Fruit fly (Drosophila melanogaster) Kc167 (cell line): ENCODE data around the gene MED11.

Experiments used
- Myc ChIP-seq: fragments of >200 bp; optimal IDR thresholded peaks from 2 replicates; lab custom pipeline; 2017; ENCODE audit warnings: missing external identifiers
- Sin3A ChIP-seq: fragments of >200 bp; optimal IDR thresholded peaks from 2 replicates; lab custom pipeline; 2018; ENCODE audit warnings: missing external identifiers
- h ChIP-seq: fragments of >200 bp; optimal IDR thresholded peaks from 3 replicates; lab custom pipeline; 2018; ENCODE audit warnings: missing external identifiers
- insv ChIP-seq: fragments of >200 bp; optimal IDR thresholded peaks from 3 replicates; lab custom pipeline; 2018; ENCODE audit warnings: missing external identifiers
- psq ChIP-seq: fragments of >200 bp; optimal IDR thresholded peaks from 2 replicates; lab custom pipeline; 2017; ENCODE audit warnings: missing external identifiers
- ttk ChIP-seq: sonication (Bioruptor generic); optimal IDR thresholded peaks from 2 replicates; lab custom pipeline; 2017; ENCODE audit warnings: missing external identifiers

Gene MED11

DNA sequence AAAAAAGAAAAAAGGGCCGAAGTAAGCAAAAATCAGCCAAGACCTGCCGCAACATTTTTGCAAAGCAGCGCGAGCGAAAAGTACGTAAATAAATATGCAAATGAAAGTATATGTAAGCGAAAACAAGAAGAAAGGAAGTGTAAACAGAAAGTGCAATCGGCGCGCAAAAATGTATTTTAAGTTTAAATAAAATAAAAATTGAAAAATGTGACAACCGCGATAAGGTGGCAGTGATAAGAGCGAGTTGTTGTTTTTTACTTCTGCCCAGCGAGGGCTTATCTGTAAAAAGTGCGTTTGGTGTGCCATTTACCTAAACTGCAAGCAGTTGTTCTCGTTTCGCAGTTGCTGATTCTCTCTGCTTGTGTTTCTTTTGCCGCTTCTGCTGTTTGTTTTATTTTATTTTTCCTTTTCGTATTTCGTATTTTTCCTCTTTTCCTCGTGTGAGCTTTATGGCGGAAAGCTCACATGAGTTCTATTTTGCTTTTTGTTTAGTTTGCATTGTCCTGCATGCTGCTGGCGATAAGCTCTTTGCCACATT is 45.0 kb downstream of the MED11 start:
- TF ChIP-seq insv = no peak
- no peak for TF ChIP-seq Myc (lab: Kevin White, UChicago)
- no peak for TF ChIP-seq Sin3A
- TF ChIP-seq h (lab: Kevin White, UChicago) = no peak
- TF ChIP-seq ttk (lab: Kevin White, UChicago) = no peak
- TF ChIP-seq psq (lab: Kevin White, UChicago) = no peak

DNA sequence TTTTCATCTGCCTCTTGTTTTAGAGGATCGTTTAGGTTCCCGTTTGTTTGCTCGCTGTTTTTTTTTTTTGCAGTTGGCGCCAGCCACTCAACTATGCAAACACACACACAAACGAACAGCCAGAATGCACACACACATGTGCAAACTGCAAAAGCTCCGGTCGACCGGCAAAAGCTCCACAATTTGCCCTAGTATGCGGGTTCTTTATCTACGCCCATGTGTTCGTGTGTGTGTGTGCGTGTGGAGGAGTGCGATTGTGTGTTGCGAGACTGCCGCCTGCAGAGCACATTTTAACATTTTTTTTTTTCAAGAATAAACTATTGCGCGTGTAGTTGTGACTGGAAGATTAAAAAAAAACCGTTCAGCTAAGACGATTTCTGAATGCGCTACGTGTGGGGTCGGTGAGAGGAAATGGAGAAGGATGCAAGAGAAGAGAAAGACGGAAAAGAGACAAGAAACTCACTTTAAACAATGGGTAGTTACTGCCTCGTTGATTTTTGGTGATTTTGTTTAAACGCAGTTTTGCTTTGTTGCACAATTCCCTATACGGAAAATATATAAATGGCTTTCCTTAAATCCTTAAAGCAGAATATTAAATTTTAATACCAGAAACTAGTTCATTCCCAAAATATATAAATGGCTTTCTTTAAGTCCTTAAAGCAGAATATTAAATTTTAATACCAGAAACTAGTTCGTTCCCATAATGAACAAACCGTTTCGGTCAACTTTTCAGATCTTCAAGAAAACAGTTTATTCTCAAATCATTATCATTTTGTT is 45.8 kb downstream of the MED11 start:
- TF ChIP-seq psq (lab: Kevin White, UChicago) (no peak), h (lab: Kevin White, UChicago) (no peak), ttk (lab: Kevin White, UChicago) (no peak), insv (no peak), Sin3A (no peak), Myc (lab: Kevin White, UChicago) (no peak)

dm6 chr3L:18792009-18792339 is 46.3 kb downstream of the MED11 start:
- TF ChIP-seq Sin3A (no peak), Myc (lab: Kevin White, UChicago) (no peak), psq (lab: Kevin White, UChicago) (no peak), insv (no peak), ttk (lab: Kevin White, UChicago) (no peak), h (lab: Kevin White, UChicago) (no peak)

- TF ChIP-seq insv (no peak), Myc (lab: Kevin White, UChicago) (no peak), Sin3A (no peak), ttk (lab: Kevin White, UChicago) (no peak), psq (lab: Kevin White, UChicago) (no peak), h (lab: Kevin White, UChicago) (no peak)
Observed at dm6 chr3L:18792834-18793233, 47.2 kb downstream of the MED11 start.

DNA sequence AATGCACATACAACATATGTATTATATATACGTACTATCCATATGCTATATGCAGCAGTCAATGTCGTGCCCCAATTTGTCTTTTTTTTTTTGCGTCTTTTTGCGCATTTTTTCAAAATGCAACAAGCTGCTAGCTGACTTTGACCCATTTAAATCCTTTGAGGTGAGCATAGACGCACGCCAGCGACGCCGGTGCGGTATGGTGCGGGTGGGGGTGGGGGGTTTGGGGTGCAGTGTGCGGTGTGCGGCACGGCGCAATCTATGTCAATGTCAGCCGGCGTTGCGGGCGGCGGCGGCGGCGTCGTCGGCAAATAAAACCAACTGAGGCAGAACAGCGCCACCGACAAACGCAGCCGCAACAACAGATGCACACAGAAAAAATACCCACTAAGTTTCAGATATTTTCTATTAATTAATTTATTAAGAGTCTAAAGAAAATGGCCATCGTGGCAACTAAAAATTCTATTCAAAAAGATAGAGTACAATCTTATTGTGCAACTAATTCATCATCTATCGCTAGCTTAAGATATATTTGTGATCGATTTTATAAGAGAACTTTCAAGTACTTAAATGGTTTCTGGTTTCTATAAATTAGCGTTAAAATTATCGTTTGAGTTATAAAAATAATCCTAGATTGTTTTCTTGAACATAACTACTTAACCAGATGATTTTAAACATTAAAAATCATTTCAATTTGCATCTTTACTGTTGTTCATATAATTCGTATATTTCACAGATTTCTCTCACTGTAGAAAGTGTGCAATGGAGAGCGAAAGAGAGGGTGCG is 49.6 kb downstream of the MED11 start:
- TF ChIP-seq insv (no peak), h (lab: Kevin White, UChicago) (no peak), psq (lab: Kevin White, UChicago) (no peak), ttk (lab: Kevin White, UChicago) (no peak), Sin3A (no peak), Myc (lab: Kevin White, UChicago) (no peak)
